Worm (Caenorhabditis elegans) whole organism, L4 larva: ENCODE data around the gene srg-36.
A peak's percentile ranks its signal among the peaks of the same experiment; 100 is the strongest.

Source experiments
- F26F4.8 ChIP-seq: fragments of 200-800 bp; sonication (Bioruptor generic); conservative IDR thresholded peaks from 2 replicates; pipeline ENCODE4 v1.3.6; 2022; ENCODE audit warnings: missing genetic modification characterization, missing compliant biosample characterization
- F37D6.2 ChIP-seq: sonication (generic microtip); optimal IDR thresholded peaks from 2 replicates; lab custom pipeline; 2016; ENCODE audit warnings: mild to moderate bottlenecking, missing genetic modification characterization, missing compliant biosample characterization
- T20F7.1 ChIP-seq: fragments of 200-800 bp; sonication (Bioruptor generic); optimal IDR thresholded peaks from 2 replicates; lab custom pipeline; 2018; ENCODE audit warnings: mild to moderate bottlenecking, missing genetic modification characterization, missing compliant biosample characterization
- Y105C5A.15 ChIP-seq: fragments of 200-800 bp; sonication (Bioruptor generic); IDR thresholded peaks from 2 replicates; pipeline ENCODE4 v1.3.6; 2022; ENCODE audit warnings: missing genetic modification characterization, missing compliant biosample characterization
- aha-1 ChIP-seq: fragments of 150-350 bp; peaks from one replicate; lab custom pipeline; 2014; ENCODE audit warnings: missing biosample characterization, missing genetic modification characterization
- ceh-20 ChIP-seq: fragments of 200-800 bp; sonication (Bioruptor generic); IDR thresholded peaks from 2 replicates; pipeline ENCODE4 v1.3.6; 2022; ENCODE audit warnings: missing genetic modification reagents, missing genetic modification characterization, missing compliant biosample characterization
- ceh-28 ChIP-seq: fragments of 150-350 bp; optimal IDR thresholded peaks from 2 replicates; lab custom pipeline; 2014; ENCODE audit warnings: missing biosample characterization, missing genetic modification reagents, missing genetic modification characterization
- ceh-32 ChIP-seq: sonication (generic microtip); optimal IDR thresholded peaks from 2 replicates; lab custom pipeline; 2016; ENCODE audit warnings: mild to moderate bottlenecking, missing genetic modification characterization, missing compliant biosample characterization; ENCODE audit not compliant: poor library complexity
- ceh-62 ChIP-seq: sonication (generic microtip); optimal IDR thresholded peaks from 2 replicates; lab custom pipeline; 2017; ENCODE audit warnings: missing biosample characterization, missing genetic modification characterization
- ceh-82 ChIP-seq: sonication (generic microtip); optimal IDR thresholded peaks from 2 replicates; lab custom pipeline; 2017; ENCODE audit warnings: missing biosample characterization, missing genetic modification characterization
- ces-1 ChIP-seq: fragments of 150-350 bp; sonication (generic microtip); optimal IDR thresholded peaks from 4 replicates; lab custom pipeline; 2014; ENCODE audit warnings: missing biosample characterization, missing genetic modification reagents, missing genetic modification characterization
- cey-2 ChIP-seq: sonication (generic microtip); optimal IDR thresholded peaks from 3 replicates; lab custom pipeline; 2017; ENCODE audit warnings: missing genetic modification characterization, mild to moderate bottlenecking, missing compliant biosample characterization, antibody characterized with exemption, borderline replicate concordance; ENCODE audit not compliant: insufficient read depth
- daf-16 ChIP-seq, 3 experiments: sonication (generic microtip); optimal IDR thresholded peaks; 2 replicates each; lab custom pipeline; 2016 to 2017; ENCODE audit warnings: missing genetic modification characterization in 3 of 3, missing genetic modification reagents in 3 of 3, mild to moderate bottlenecking in 2 of 3, missing compliant biosample characterization in 2 of 3, missing biosample characterization in 1 of 3, moderate library complexity in 1 of 3
- dmd-6 ChIP-seq: fragments of 200-800 bp; sonication (Bioruptor generic); IDR thresholded peaks from 2 replicates; pipeline ENCODE4 v1.3.6; 2022; ENCODE audit warnings: missing genetic modification reagents, missing genetic modification characterization, missing compliant biosample characterization
- duxl-1 ChIP-seq: sonication (generic microtip); optimal IDR thresholded peaks from 2 replicates; lab custom pipeline; 2016; ENCODE audit warnings: mild to moderate bottlenecking, missing genetic modification characterization, moderate library complexity, missing compliant biosample characterization; ENCODE audit not compliant: poor library complexity
- egl-43 ChIP-seq: fragments of 200-800 bp; sonication (Bioruptor generic); IDR thresholded peaks from 2 replicates; pipeline ENCODE4 v1.3.6; 2022; ENCODE audit warnings: missing genetic modification reagents, missing genetic modification characterization, missing compliant biosample characterization
- hif-1 ChIP-seq, 2 experiments: sonication (generic microtip); optimal IDR thresholded peaks; 2 replicates each; lab custom pipeline; 2016 to 2017; ENCODE audit warnings: missing compliant biosample characterization in 2 of 2, missing genetic modification characterization in 2 of 2, missing genetic modification reagents in 2 of 2, missing genotype in 2 of 2, mild to moderate bottlenecking in 1 of 2
- jun-1 ChIP-seq: fragments of 150-350 bp; optimal IDR thresholded peaks from 2 replicates; lab custom pipeline; 2014; ENCODE audit warnings: missing biosample characterization, missing genetic modification reagents, missing genetic modification characterization
- lim-7 ChIP-seq: fragments of 200-800 bp; sonication (Bioruptor generic); IDR thresholded peaks from 2 replicates; pipeline ENCODE4 v1.3.6; 2022; ENCODE audit warnings: missing genetic modification characterization, missing compliant biosample characterization
- lin-1 ChIP-seq: fragments of 200-800 bp; sonication (Bioruptor generic); IDR thresholded peaks from 2 replicates; pipeline ENCODE4 v1.3.6; 2022; ENCODE audit warnings: missing genetic modification reagents, missing genetic modification characterization, missing compliant biosample characterization
- lin-15B ChIP-seq: fragments of 150-350 bp; sonication (generic microtip); optimal IDR thresholded peaks from 3 replicates; lab custom pipeline; 2014; ENCODE audit warnings: missing biosample characterization, missing genetic modification characterization
- lsy-2 ChIP-seq, 2 experiments: fragments of 150-350 bp in 1 of 2; sonication (generic microtip) in 1 of 2; optimal IDR thresholded peaks; 2 replicates each; lab custom pipeline; 2014 to 2017; ENCODE audit warnings: missing biosample characterization in 2 of 2, missing genetic modification characterization in 2 of 2
- mdt-29 ChIP-seq: fragments of 200-800 bp; sonication (Bioruptor generic); IDR thresholded peaks from 2 replicates; pipeline ENCODE4 v1.3.6; 2022; ENCODE audit warnings: missing genetic modification reagents, missing genetic modification characterization, missing compliant biosample characterization
- mes-2 ChIP-seq: sonication (generic microtip); optimal IDR thresholded peaks from 2 replicates; lab custom pipeline; 2016; ENCODE audit warnings: missing genotype, mild to moderate bottlenecking, missing genetic modification characterization, missing compliant biosample characterization; ENCODE audit not compliant: poor library complexity, severe bottlenecking
- mxl-3 ChIP-seq: fragments of 200-800 bp; sonication (Bioruptor generic); optimal IDR thresholded peaks from 2 replicates; lab custom pipeline; 2018; ENCODE audit warnings: mild to moderate bottlenecking, missing genetic modification characterization, missing compliant biosample characterization
- nhr-102 ChIP-seq: sonication (generic microtip); optimal IDR thresholded peaks from 2 replicates; lab custom pipeline; 2016; ENCODE audit warnings: mild to moderate bottlenecking, missing genetic modification characterization, moderate library complexity, missing compliant biosample characterization
- nhr-28 ChIP-seq: fragments of 150-350 bp; optimal IDR thresholded peaks from 2 replicates; lab custom pipeline; 2014; ENCODE audit warnings: missing biosample characterization, missing genetic modification characterization
- nhr-41 ChIP-seq: fragments of 200-800 bp; sonication (Bioruptor generic); IDR thresholded peaks from 2 replicates; pipeline ENCODE4 v1.3.6; 2022; ENCODE audit warnings: missing genetic modification reagents, missing genetic modification characterization, missing compliant biosample characterization
- nhr-42 ChIP-seq: fragments of 200-800 bp; sonication (Bioruptor generic); IDR thresholded peaks from 2 replicates; pipeline ENCODE4 v1.3.6; 2022; ENCODE audit warnings: missing genetic modification characterization, missing compliant biosample characterization
- pqm-1 ChIP-seq: sonication (generic microtip); optimal IDR thresholded peaks from 2 replicates; lab custom pipeline; 2017; ENCODE audit warnings: missing biosample characterization, missing genetic modification characterization
- saeg-2 ChIP-seq: fragments of 200-800 bp; sonication (Bioruptor generic); IDR thresholded peaks from 2 replicates; pipeline ENCODE4 v1.3.6; 2022; ENCODE audit warnings: missing genetic modification reagents, missing genetic modification characterization, missing compliant biosample characterization
- set-16 ChIP-seq: fragments of 200-800 bp; sonication (Bioruptor generic); IDR thresholded peaks from 2 replicates; pipeline ENCODE4 v1.3.6; 2022; ENCODE audit warnings: missing genetic modification reagents, missing genetic modification characterization, missing compliant biosample characterization
- skn-1 ChIP-seq: fragments of 150-350 bp; optimal IDR thresholded peaks from 2 replicates; lab custom pipeline; 2014; ENCODE audit warnings: missing biosample characterization, missing genetic modification characterization
- snpc-1.2 ChIP-seq: fragments of 200-800 bp; sonication (Bioruptor generic); IDR thresholded peaks from 2 replicates; pipeline ENCODE4 v1.3.6; 2022; ENCODE audit warnings: missing genetic modification reagents, missing genetic modification characterization, missing compliant biosample characterization
- spr-1 ChIP-seq: sonication (generic microtip); optimal IDR thresholded peaks from 2 replicates; lab custom pipeline; 2016; ENCODE audit warnings: mild to moderate bottlenecking, missing genetic modification characterization, missing compliant biosample characterization
- spr-3 ChIP-seq: fragments of 200-800 bp; sonication (Bioruptor generic); optimal IDR thresholded peaks from 2 replicates; lab custom pipeline; 2018; ENCODE audit warnings: mild to moderate bottlenecking, missing genetic modification characterization, missing compliant biosample characterization
- tag-97 ChIP-seq: fragments of 200-800 bp; sonication (Bioruptor generic); IDR thresholded peaks from 2 replicates; pipeline ENCODE4 v1.3.6; 2022; ENCODE audit warnings: missing genetic modification characterization, missing compliant biosample characterization
- tra-1 ChIP-seq: fragments of 200-800 bp; sonication (Bioruptor generic); IDR thresholded peaks from 2 replicates; pipeline ENCODE4 v1.3.6; 2022; ENCODE audit warnings: missing genetic modification reagents, missing genetic modification characterization, missing compliant biosample characterization
- unc-130 ChIP-seq: sonication (generic microtip); optimal IDR thresholded peaks from 2 replicates; lab custom pipeline; 2016; ENCODE audit warnings: missing genetic modification reagents, missing genetic modification characterization, missing compliant biosample characterization
- unc-62 ChIP-seq, 3 experiments: fragments of 150-350 bp in 1 of 3; sonication (generic microtip); optimal IDR thresholded peaks in 2 of 3; peaks in 1 of 3; 1 replicate in 1 of 3; 2 replicates in 2 of 3; lab custom pipeline; 2014 to 2017; ENCODE audit warnings: missing biosample characterization in 3 of 3, missing genetic modification characterization in 3 of 3, missing genetic modification reagents in 3 of 3, missing genotype in 1 of 3
- zag-1 ChIP-seq: fragments of 150-350 bp; optimal IDR thresholded peaks from 2 replicates; lab custom pipeline; 2014; ENCODE audit warnings: missing biosample characterization, missing genetic modification characterization
- zfp-2 ChIP-seq: sonication (generic microtip); optimal IDR thresholded peaks from 2 replicates; lab custom pipeline; 2016; ENCODE audit warnings: mild to moderate bottlenecking, missing genetic modification characterization, missing compliant biosample characterization
- zip-11 ChIP-seq: fragments of 200-800 bp; sonication (Bioruptor generic); IDR thresholded peaks from 2 replicates; pipeline ENCODE4 v1.3.6; 2022; ENCODE audit warnings: missing genetic modification characterization, missing compliant biosample characterization

Gene srg-36

DNA sequence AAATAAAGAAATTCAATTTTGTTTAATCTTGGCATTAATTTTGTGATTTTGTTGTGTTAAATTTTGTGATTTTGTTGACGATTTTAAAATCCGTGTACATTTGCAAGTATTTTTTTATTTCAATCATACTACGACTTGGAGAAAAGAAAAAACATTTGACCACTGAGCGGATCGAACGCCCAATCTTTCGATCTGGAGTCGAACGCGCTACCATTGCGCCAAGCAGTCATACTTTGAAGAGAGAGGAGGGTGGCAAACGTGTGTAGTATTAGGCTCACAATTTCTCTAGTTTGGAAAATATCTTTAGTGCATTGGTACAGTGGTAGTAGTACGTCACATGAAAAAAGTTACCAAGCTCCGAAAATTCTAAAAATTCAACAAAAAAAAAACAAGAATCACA lies 5.5 kb downstream of the srg-36 start (continued):
- TF ChIP-seq hif-1 (tag; optimal IDR thresholded peaks at IDR 0.05; lab: Kevin White, UChicago) (no peak), lim-7 (GFP tag; lab: Robert Waterston, UW) (peak; percentile 89), spr-3 (GFP tag; lab: Kevin White, UChicago) (no peak)

DNA sequence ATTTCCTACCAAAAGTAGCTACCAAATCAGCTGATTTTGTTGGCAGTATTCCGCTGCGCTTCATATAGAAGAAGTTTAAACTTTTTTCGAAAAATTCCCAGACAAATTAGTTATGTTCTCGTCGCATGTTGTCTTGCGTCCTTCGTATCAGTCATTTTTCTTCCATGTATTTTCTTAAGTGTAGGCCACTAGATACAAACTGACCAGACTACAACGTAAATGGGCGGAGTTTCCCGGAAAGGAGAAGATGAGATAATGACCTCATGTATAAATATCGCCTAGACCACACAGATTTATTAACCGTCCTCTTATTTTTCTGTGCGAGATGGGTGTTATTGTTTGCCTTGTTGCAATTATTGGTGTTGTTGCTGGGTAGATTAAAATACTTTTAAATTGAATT lies 9.0 kb downstream of the srg-36 start, which contains the start of gene cyp-13B2:
cyp-13B2 (plus strand) TSS at position 301 of the 400 bp plus-strand sequence.
- TF ChIP-seq spr-1 (tag; lab: Kevin White, UChicago) (no peak), mdt-29 (GFP tag; lab: Robert Waterston, UW) (no peak), zag-1 (tag; lab: Kevin White, UChicago) (no peak), nhr-42 (GFP tag; lab: Robert Waterston, UW) (no peak), ceh-28 (no peak), lin-15B (tag; lab: Kevin White, UChicago) (no peak), unc-130 (GFP tag; lab: Kevin White, UChicago) (no peak), ces-1 (GFP tag; lab: Kevin White, UChicago) (no peak), hif-1 (tag; optimal IDR thresholded peaks at IDR 0.05; lab: Kevin White, UChicago) (no peak), tra-1 (GFP tag; lab: Robert Waterston, UW) (no peak), pqm-1 (tag; lab: Kevin White, UChicago) (no peak), ceh-20 (no peak), nhr-41 (no peak)
- TF ChIP-seq, all 104 proteins: peak for 0

DNA sequence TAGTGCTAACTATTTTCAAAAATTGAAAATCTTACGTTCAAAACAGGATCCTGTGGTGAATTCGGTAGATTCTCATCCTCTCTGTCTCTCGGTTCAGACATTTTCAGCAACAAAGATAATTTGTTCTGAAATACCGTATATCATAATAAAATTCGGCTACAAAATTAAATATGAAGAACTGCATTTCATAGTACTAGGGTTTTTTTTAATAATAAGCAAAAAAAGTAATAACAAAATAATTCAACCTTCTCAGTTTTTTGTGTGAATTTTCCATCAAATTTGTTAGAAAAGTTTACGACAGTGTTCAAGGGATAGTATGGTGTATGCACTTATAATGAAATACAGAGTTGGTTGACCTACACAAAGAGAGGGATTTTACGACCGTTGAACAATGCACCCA lies 11.1 kb downstream of the srg-36 start, which contains the start of gene K06G5.3:
K06G5.3 (minus strand) TSS at position 101 of the 400 bp plus-strand sequence.
- TF ChIP-seq skn-1 (tag; lab: Kevin White, UChicago) (no peak), aha-1 (tag; lab: Kevin White, UChicago) (no peak), jun-1 (tag; lab: Kevin White, UChicago) (no peak), pqm-1 (tag; lab: Kevin White, UChicago) (no peak), unc-130 (GFP tag; lab: Kevin White, UChicago) (no peak), ceh-82 (no peak), ceh-32 (no peak), ceh-62 (no peak), snpc-1.2 (GFP tag; lab: Robert Waterston, UW) (no peak), Y105C5A.15 (GFP tag; lab: Robert Waterston, UW) (no peak), F26F4.8 (GFP tag; lab: Robert Waterston, UW) (no peak), cey-2 (tag; lab: Kevin White, UChicago) (no peak)

DNA sequence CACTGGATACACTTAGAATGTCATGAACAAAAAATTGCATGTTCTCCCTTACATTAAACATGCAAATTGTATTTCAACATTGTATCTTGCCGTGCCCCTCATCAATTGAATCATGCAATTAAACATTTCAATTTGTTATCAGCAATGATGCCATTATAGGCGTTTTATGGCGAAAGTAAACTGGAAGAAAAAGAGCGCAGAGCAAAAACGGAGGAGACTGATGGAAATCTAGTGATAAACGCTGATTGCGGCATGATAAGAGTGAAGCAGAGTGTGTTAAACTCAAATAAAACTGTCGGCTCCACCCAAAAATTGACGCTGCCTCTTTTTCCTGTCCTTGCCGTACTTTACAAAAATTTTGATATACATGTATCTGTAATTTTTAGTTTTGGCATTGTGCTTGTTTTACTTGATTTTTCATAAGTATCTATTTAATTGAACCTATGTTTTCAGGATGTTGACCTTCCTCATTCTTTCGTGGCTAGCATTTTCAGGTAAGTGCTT lies 19.7 kb downstream of the srg-36 start, which contains the start of gene K06G5.1:
K06G5.1 (plus strand) TSS at position 454 of the 504 bp plus-strand sequence.
- TF ChIP-seq F37D6.2 (tag; lab: Kevin White, UChicago) (no peak), set-16 (GFP tag; lab: Robert Waterston, UW) (no peak), mes-2 (tag; lab: Kevin White, UChicago) (no peak), cey-2 (tag; lab: Kevin White, UChicago) (no peak), daf-16 (GFP tag; optimal IDR thresholded peaks at IDR 0.05; lab: Kevin White, UChicago) (peak in 1 of 2 experiments; percentile 20), daf-16 (tag; optimal IDR thresholded peaks at IDR 0.05; lab: Kevin White, UChicago) (peak; percentile 92), zfp-2 (no peak), egl-43 (GFP tag; lab: Robert Waterston, UW) (no peak), ceh-32 (no peak), unc-62 (GFP tag; optimal IDR thresholded peaks at IDR 0.05 in 1 of 2; lab: Kevin White, UChicago) (peak; percentile 24 to 53), unc-62 (tag; optimal IDR thresholded peaks at IDR 0.05; lab: Kevin White, UChicago) (no peak), ceh-82 (no peak), skn-1 (tag; lab: Kevin White, UChicago) (no peak), dmd-6 (GFP tag; lab: Robert Waterston, UW) (peak; percentile 94), lsy-2 (tag; optimal IDR thresholded peaks at IDR 0.05; lab: Kevin White, UChicago) (no peak), mxl-3 (GFP tag; lab: Kevin White, UChicago) (no peak), lin-1 (GFP tag; lab: Robert Waterston, UW) (peak; percentile 54; the same call in 1 of the 2 replicates), T20F7.1 (GFP tag; lab: Kevin White, UChicago) (no peak), zip-11 (GFP tag; lab: Robert Waterston, UW) (no peak), nhr-28 (tag; lab: Kevin White, UChicago) (peak; percentile 97), nhr-102 (tag; lab: Kevin White, UChicago) (peak; percentile 55), unc-130 (GFP tag; lab: Kevin White, UChicago) (no peak), saeg-2 (GFP tag; lab: Robert Waterston, UW) (no peak), tag-97 (no peak), duxl-1 (tag; lab: Kevin White, UChicago) (no peak)
